Fruit fly (Drosophila melanogaster) whole organism, larva: Measurements from ENCODE around the gene ftz-f1.

Experiments used
- noc ChIP-seq: fragments of 200-800 bp; sonication (Bioruptor generic); optimal IDR thresholded peaks from 3 replicates; lab custom pipeline; 2019; ENCODE audit warnings: missing biosample characterization, mild to moderate bottlenecking, missing genetic modification characterization, moderate library complexity

Gene ftz-f1

dm6 chr3L:18758894-18759569, 42.1 kb downstream of the ftz-f1 start:
- peak; percentile 18 for TF ChIP-seq noc (tag; lab: Kevin White, UChicago)

DNA sequence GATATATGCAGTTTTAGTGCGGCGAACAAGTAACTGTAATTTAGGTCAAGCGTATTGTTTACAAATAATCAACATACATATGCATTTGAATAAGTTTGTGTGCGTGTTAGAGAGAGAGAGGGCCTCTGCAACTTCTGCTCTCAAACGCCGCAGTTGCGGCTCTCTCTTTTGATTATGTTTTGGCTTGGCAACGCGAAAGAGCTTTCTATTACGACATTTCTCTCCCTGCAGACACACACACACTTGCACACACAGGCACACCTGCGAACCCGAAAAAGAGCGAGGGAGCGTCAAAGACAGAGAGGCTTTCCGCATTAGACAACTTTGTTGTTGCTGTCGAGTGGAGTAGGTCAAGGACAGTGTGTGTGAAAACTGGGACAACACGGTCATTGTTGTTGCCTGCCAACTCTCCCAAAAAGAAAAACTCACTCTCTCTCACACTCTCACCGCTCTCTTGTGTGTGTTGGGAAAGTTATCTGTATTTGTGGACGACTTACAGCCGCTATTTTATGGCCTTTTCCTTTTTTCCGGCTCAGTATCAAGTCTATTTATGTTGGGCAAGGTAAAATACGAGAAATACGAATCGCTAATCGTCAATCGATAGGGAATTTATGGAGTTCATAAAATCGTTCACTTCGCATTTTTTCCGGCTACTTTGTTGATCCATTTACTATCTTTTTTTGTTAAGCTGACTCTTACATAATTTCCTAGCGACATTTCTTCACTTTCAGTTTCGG, 43.9 kb downstream of the ftz-f1 start:
- TF ChIP-seq noc (tag; lab: Kevin White, UChicago) = no peak

- TF ChIP-seq noc (tag; lab: Kevin White, UChicago) = no peak
Measured at dm6 chr3L:18756293-18756887, 44.7 kb downstream of the ftz-f1 start.

dm6 chr3L:18753827-18754226, 47.3 kb downstream of the ftz-f1 start:
- TF ChIP-seq noc (tag; lab: Kevin White, UChicago) = no peak

dm6 chr3L:18749807-18750206, 51.3 kb downstream of the ftz-f1 start:
- no peak for TF ChIP-seq noc (tag; lab: Kevin White, UChicago)

- peak; percentile 19 for TF ChIP-seq noc (tag; lab: Kevin White, UChicago)
Measured at dm6 chr3L:18747953-18748756, 53.0 kb downstream of the ftz-f1 start, which contains the start of the genes Nufip and Atg3. Gene Nufip (minus strand): TSS chr3L:18748367. Gene Atg3 (plus strand): TSS chr3L:18748687.

DNA sequence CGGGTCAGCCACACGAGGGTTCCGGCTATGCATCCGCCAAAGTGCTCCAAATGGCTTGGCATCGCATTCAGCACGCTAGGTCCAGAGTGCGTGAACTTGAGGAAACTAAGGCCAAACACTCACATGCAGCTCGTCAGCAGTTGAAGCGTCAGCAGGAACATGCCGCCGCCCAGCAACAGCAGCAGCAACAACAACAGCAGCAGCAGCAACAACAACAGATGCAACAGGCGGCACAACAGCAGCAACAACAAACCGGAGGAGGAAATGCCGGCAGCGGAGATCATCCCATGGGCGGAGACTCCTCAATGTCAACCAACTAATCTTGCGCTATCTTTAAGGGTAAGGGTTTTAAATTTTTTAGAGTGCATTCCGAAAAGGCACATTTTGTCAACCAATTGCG, 54.9 kb downstream of the ftz-f1 start:
- TF ChIP-seq noc (tag; lab: Kevin White, UChicago) = no peak

dm6 chr3L:18745647-18746046, 55.5 kb downstream of the ftz-f1 start, which contains the start of gene MED11:
Gene MED11 (plus strand): TSS chr3L:18745856.
- no peak for TF ChIP-seq noc (tag; lab: Kevin White, UChicago)

dm6 chr3L:18744188-18744587, 56.9 kb downstream of the ftz-f1 start, which contains the start of gene CG6885:
Gene CG6885 (plus strand): TSS chr3L:18744488.
- TF ChIP-seq noc (tag; lab: Kevin White, UChicago) = no peak

DNA sequence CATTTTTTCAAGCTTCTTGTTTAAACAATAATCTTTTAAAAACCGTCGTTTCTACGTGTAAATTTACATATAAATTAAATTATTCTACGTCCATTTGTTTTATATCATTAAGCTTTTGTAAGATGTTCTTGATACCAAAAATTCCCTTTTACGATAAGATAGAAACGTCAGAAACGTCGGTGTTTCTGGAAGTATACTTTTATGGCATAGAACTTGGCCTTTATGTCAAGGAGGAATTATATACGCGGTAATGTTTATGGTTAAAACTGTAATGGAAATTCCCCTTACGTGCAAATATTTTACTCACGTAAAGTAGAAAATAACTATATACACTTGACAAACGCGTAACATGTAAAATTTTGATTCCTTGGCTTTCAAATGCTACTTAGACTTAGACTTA, 57.4 kb downstream of the ftz-f1 start:
- TF ChIP-seq noc (tag; lab: Kevin White, UChicago) = no peak

- no peak for TF ChIP-seq noc (tag; lab: Kevin White, UChicago)
Measured at dm6 chr3L:18742935-18743466, 58.1 kb downstream of the ftz-f1 start.

DNA sequence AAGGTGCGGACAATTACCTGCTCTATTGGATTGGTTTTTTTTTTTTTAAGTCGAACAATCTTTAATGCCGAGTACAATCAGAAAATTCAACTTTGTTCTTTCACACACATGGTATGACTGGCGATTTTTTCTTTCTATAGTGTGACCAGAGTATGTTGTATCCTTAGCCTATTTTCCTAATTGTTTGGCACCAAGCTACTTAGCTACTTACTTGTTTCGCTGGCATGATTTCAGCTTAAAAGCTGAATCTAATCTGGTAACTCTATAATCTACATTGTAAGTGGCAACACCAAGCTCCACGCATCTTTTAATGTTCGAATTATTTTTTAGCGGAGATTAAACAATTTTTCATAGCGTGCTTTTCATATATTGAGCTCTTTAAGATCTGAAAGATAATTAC, 77.9 kb downstream of the ftz-f1 start, which contains the start of gene CG12477:
CG12477 (minus strand) TSS at position 101 of the 400 bp plus-strand sequence.
- TF ChIP-seq noc (tag; lab: Kevin White, UChicago) = no peak
